Worm (Caenorhabditis elegans) whole organism, early embryonic: ENCODE data around the gene fum-1.

Source experiments
- ama-1 ChIP-seq: fragments of 150-350 bp; optimal IDR thresholded peaks from 2 replicates; lab custom pipeline; 2014
- hmg-4 ChIP-seq: fragments of 200-800 bp; sonication (Bioruptor generic); optimal IDR thresholded peaks from 2 replicates; lab custom pipeline; 2018; ENCODE audit warnings: mild to moderate bottlenecking, missing genetic modification characterization, missing compliant biosample characterization
- hnd-1 ChIP-seq: sonication (generic microtip); optimal IDR thresholded peaks from 2 replicates; lab custom pipeline; 2016; ENCODE audit warnings: missing genetic modification characterization, missing compliant biosample characterization

DNA sequence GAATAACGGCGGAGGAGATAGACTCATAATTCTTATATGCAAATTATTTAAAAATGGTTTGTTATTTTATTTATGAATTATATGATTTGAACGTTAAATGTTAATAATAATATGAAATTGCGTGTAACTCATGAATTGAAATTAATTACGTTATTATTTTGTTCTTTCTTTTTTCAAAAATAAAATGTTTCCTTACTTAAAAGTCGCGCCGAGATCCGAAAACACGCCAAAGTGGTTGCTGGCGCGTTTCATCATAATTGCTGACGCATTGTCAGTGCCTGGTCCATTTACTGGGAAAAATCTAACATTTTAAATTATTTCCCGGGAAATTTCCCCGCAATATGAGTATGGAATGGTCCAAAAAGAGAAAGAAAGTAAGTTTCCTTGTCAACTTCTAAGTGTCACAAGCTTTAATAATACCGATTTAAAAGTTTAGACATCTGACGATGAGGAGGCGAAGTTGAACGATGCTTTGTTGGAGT lies 34.1 kb downstream of the fum-1 start, which contains the start of the genes C07H6.9 and sap-140:
- no peak for TF ChIP-seq hmg-4
- no peak for TF ChIP-seq ama-1 (lab: Kevin White, UChicago)
- no peak for TF ChIP-seq hnd-1 (tag; lab: Kevin White, UChicago)
